Fruit fly (Drosophila melanogaster): ENCODE results near the gene Apl.

Gene Apl

dm6 chr3L:16574307-16574946, 20.6 kb upstream of the Apl start, which contains the start of gene mbf1 (continued):
- TF ChIP-seq CG13775 (GFP tag; optimal IDR thresholded peaks at IDR 0.05) (peak; percentile 13), Vsx1 (GFP tag; optimal IDR thresholded peaks at IDR 0.05) (no peak), CG17568 (GFP tag; optimal IDR thresholded peaks at IDR 0.05) (peak; percentile 22), az2 (GFP tag; optimal IDR thresholded peaks at IDR 0.05) (no peak), Sry-δ (GFP tag; optimal IDR thresholded peaks at IDR 0.05) (peak; percentile 79), CG1647 (GFP tag; optimal IDR thresholded peaks at IDR 0.05) (no peak), Scr (GFP tag; IDR thresholded peaks at IDR 0.05; ENCODE audit: partially characterized antibody) (peak; percentile 66), CG4424 (GFP tag; optimal IDR thresholded peaks at IDR 0.05) (peak; percentile 9), CG9876 (GFP tag; optimal IDR thresholded peaks at IDR 0.05) (no peak), fu2 (GFP tag; optimal IDR thresholded peaks at IDR 0.05) (no peak), CG8290 (GFP tag; optimal IDR thresholded peaks at IDR 0.05) (no peak), CG8290 (tag; optimal IDR thresholded peaks at IDR 0.05) (peak; percentile 7 to 39), Six4 (GFP tag; optimal IDR thresholded peaks at IDR 0.05) (no peak), grau (tag; optimal IDR thresholded peaks at IDR 0.05) (peak; percentile 22), sug (tag; optimal IDR thresholded peaks at IDR 0.05) (peak; percentile 39), CG15514 (GFP tag; optimal IDR thresholded peaks at IDR 0.05) (peak; percentile 63), CG9727 (GFP tag; optimal IDR thresholded peaks at IDR 0.05) (no peak), Gug (GFP tag; IDR thresholded peaks at IDR 0.05) (no peak), CG17912 (GFP tag; optimal IDR thresholded peaks at IDR 0.05) (no peak), tin (GFP tag; optimal IDR thresholded peaks at IDR 0.05) (peak; percentile 31), Fer2 (tag; optimal IDR thresholded peaks at IDR 0.05) (no peak), Dip2 (GFP tag; IDR thresholded peaks at IDR 0.05) (no peak), otp (GFP tag; IDR thresholded peaks at IDR 0.05) (no peak), h (optimal IDR thresholded peaks at IDR 0.05) (no peak), CG15073 (GFP tag; optimal IDR thresholded peaks at IDR 0.05) (no peak), CG13424 (tag; optimal IDR thresholded peaks at IDR 0.05) (peak; percentile 18), dmrt11E (tag; optimal IDR thresholded peaks at IDR 0.05) (peak; percentile 10), lab (GFP tag; optimal IDR thresholded peaks at IDR 0.05) (no peak), knrl (GFP tag; IDR thresholded peaks at IDR 0.05; ENCODE audit: partially characterized antibody) (peak; percentile 51; the same call in 2 of the 3 replicates), CG8089 (GFP tag; optimal IDR thresholded peaks at IDR 0.05) (no peak), E2f1 (GFP tag; IDR thresholded peaks at IDR 0.05) (no peak), btn (GFP tag; optimal IDR thresholded peaks at IDR 0.05) (no peak), CG3407 (GFP tag; optimal IDR thresholded peaks at IDR 0.05) (no peak), CG8281 (tag; optimal IDR thresholded peaks at IDR 0.05) (no peak), Awh (GFP tag; IDR thresholded peaks at IDR 0.05) (no peak), Med (GFP tag) (peak; percentile 84), oc (tag; optimal IDR thresholded peaks at IDR 0.05) (peak; percentile 48), CG13894 (tag; optimal IDR thresholded peaks at IDR 0.05) (peak; percentile 32), trem (tag; optimal IDR thresholded peaks at IDR 0.05) (peak; percentile 84), MESR4 (GFP tag; optimal IDR thresholded peaks at IDR 0.05) (peak; percentile 90), pita (GFP tag; optimal IDR thresholded peaks at IDR 0.05) (no peak), hb (GFP tag; IDR thresholded peaks at IDR 0.05; ENCODE audit: partially characterized antibody) (no peak), Oaz (GFP tag; IDR thresholded peaks at IDR 0.05) (no peak), bsh (GFP tag; optimal IDR thresholded peaks at IDR 0.05) (peak in 1 of 2 experiments; percentile 1), unpg (GFP tag; optimal IDR thresholded peaks at IDR 0.05) (peak; percentile 14), Fer1 (GFP tag; optimal IDR thresholded peaks at IDR 0.05) (no peak), tap (tag; optimal IDR thresholded peaks at IDR 0.05) (no peak), kni (GFP tag; optimal IDR thresholded peaks at IDR 0.05) (no peak), CG15269 (tag; optimal IDR thresholded peaks at IDR 0.05) (peak; percentile 16), crp (GFP tag; optimal IDR thresholded peaks at IDR 0.05) (peak; percentile 62 to 92)

All from whole organism, embryonic.